Worm (Caenorhabditis elegans) whole organism, early embryonic: Measurements from ENCODE around the gene K12H6.10.

Experiments used
- B0310.2 ChIP-seq: sonication (generic microtip); optimal IDR thresholded peaks from 2 replicates; lab custom pipeline; 2016; ENCODE audit warnings: mild to moderate bottlenecking, missing genetic modification characterization, missing compliant biosample characterization
- F13C5.2 ChIP-seq: sonication (generic microtip); optimal IDR thresholded peaks from 2 replicates; lab custom pipeline; 2017; ENCODE audit warnings: mild to moderate bottlenecking, missing genetic modification characterization, inconsistent platforms, missing compliant biosample characterization
- aly-1 ChIP-seq: sonication (generic microtip); optimal IDR thresholded peaks from 2 replicates; lab custom pipeline; 2016; ENCODE audit warnings: missing genetic modification characterization, missing compliant biosample characterization
- ama-1 ChIP-seq: fragments of 150-350 bp; optimal IDR thresholded peaks from 2 replicates; lab custom pipeline; 2014
- ceh-13 ChIP-seq: fragments of 200-800 bp; sonication (Bioruptor generic); optimal IDR thresholded peaks from 2 replicates; lab custom pipeline; 2018; ENCODE audit warnings: mild to moderate bottlenecking, missing genetic modification characterization, missing compliant biosample characterization
- ceh-36 ChIP-seq: sonication (generic microtip); optimal IDR thresholded peaks from 2 replicates; lab custom pipeline; 2016; ENCODE audit warnings: missing genetic modification characterization, inconsistent platforms, missing compliant biosample characterization
- ets-7 ChIP-seq: sonication (generic microtip); optimal IDR thresholded peaks from 2 replicates; lab custom pipeline; 2016; ENCODE audit warnings: missing genotype, missing genetic modification characterization, missing compliant biosample characterization
- flt-1 ChIP-seq: fragments of 200-800 bp; sonication (Bioruptor generic); IDR thresholded peaks from 2 replicates; pipeline ENCODE4 v1.3.6; 2022; ENCODE audit warnings: missing genetic modification characterization, missing compliant biosample characterization
- hmbx-1 ChIP-seq: sonication (generic microtip); optimal IDR thresholded peaks from 2 replicates; lab custom pipeline; 2016; ENCODE audit warnings: mild to moderate bottlenecking, missing genetic modification characterization, missing compliant biosample characterization
- hmg-4 ChIP-seq: fragments of 200-800 bp; sonication (Bioruptor generic); optimal IDR thresholded peaks from 2 replicates; lab custom pipeline; 2018; ENCODE audit warnings: mild to moderate bottlenecking, missing genetic modification characterization, missing compliant biosample characterization
- hnd-1 ChIP-seq: sonication (generic microtip); optimal IDR thresholded peaks from 2 replicates; lab custom pipeline; 2016; ENCODE audit warnings: missing genetic modification characterization, missing compliant biosample characterization
- pes-1 ChIP-seq: fragments of 200-800 bp; sonication (Bioruptor generic); IDR thresholded peaks from 2 replicates; pipeline ENCODE4 v1.3.6; 2022; ENCODE audit warnings: missing genetic modification reagents, missing genetic modification characterization, missing compliant biosample characterization
- scrt-1 ChIP-seq: fragments of 200-800 bp; sonication (Bioruptor generic); IDR thresholded peaks from 2 replicates; pipeline ENCODE4 v1.3.6; 2022; ENCODE audit warnings: missing genetic modification characterization, missing compliant biosample characterization
- sea-1 ChIP-seq: fragments of 200-800 bp; sonication (Bioruptor generic); conservative IDR thresholded peaks from 2 replicates; pipeline ENCODE4 v1.3.6; 2022; ENCODE audit warnings: missing genetic modification characterization, missing compliant biosample characterization
- tbx-11 ChIP-seq: fragments of 200-800 bp; sonication (Bioruptor generic); IDR thresholded peaks from 2 replicates; pipeline ENCODE4 v1.3.6; 2022; ENCODE audit warnings: missing genetic modification characterization, missing compliant biosample characterization
- tbx-37 ChIP-seq: fragments of 200-800 bp; sonication (Bioruptor generic); conservative IDR thresholded peaks from 2 replicates; pipeline ENCODE4 v1.3.6; 2022; ENCODE audit warnings: missing genetic modification reagents, missing genetic modification characterization, missing compliant biosample characterization
- tra-4 ChIP-seq: sonication (generic microtip); optimal IDR thresholded peaks from 2 replicates; lab custom pipeline; 2017; ENCODE audit warnings: missing genetic modification characterization, missing compliant biosample characterization

The K12H6.10 gene

ce11 chrII:2797951-2798350 lies 24.7 kb upstream of the K12H6.10 start:
- TF ChIP-seq hnd-1 (tag; lab: Kevin White, UChicago), result no peak
- no peak for TF ChIP-seq ets-7
- no peak for TF ChIP-seq F13C5.2 (tag; lab: Kevin White, UChicago)
- no peak for TF ChIP-seq ceh-36 (tag; lab: Kevin White, UChicago)
- TF ChIP-seq tbx-37, result no peak
- no peak for TF ChIP-seq tbx-11 (GFP tag; lab: Robert Waterston, UW)
- no peak for TF ChIP-seq ama-1 (lab: Kevin White, UChicago)
- no peak for TF ChIP-seq flt-1 (GFP tag; lab: Robert Waterston, UW)

- TF ChIP-seq scrt-1 (GFP tag; lab: Robert Waterston, UW) (no peak), B0310.2 (tag; lab: Kevin White, UChicago) (no peak), tbx-37 (no peak), hnd-1 (tag; lab: Kevin White, UChicago) (no peak), tra-4 (tag; lab: Kevin White, UChicago) (no peak), aly-1 (tag; lab: Kevin White, UChicago) (no peak), tbx-11 (GFP tag; lab: Robert Waterston, UW) (no peak), ama-1 (lab: Kevin White, UChicago) (no peak), ceh-13 (GFP tag; lab: Kevin White, UChicago) (no peak), hmbx-1 (tag; lab: Kevin White, UChicago) (no peak), hmg-4 (no peak)
Measured at ce11 chrII:2800550-2801233, 22.0 kb upstream of the K12H6.10 start, which contains the start of gene nhr-119. nhr-119 (minus strand) TSS chrII:2800600.

- no peak for TF ChIP-seq tbx-11 (GFP tag; lab: Robert Waterston, UW)
- TF ChIP-seq ets-7, result no peak
- no peak for TF ChIP-seq hmbx-1 (tag; lab: Kevin White, UChicago)
- TF ChIP-seq scrt-1 (GFP tag; lab: Robert Waterston, UW), result no peak
- TF ChIP-seq B0310.2 (tag; lab: Kevin White, UChicago), result no peak
- TF ChIP-seq tbx-37, result no peak
- TF ChIP-seq ceh-36 (tag; lab: Kevin White, UChicago), result no peak
- no peak for TF ChIP-seq ceh-13 (GFP tag; lab: Kevin White, UChicago)
- no peak for TF ChIP-seq hmg-4
- TF ChIP-seq hnd-1 (tag; lab: Kevin White, UChicago), result no peak
- TF ChIP-seq aly-1 (tag; lab: Kevin White, UChicago), result no peak
- TF ChIP-seq ama-1 (lab: Kevin White, UChicago), result no peak
Measured at ce11 chrII:2801764-2802163, 20.9 kb upstream of the K12H6.10 start.

ce11 chrII:2802804-2803586 lies 19.7 kb upstream of the K12H6.10 start:
- TF ChIP-seq F13C5.2 (tag; lab: Kevin White, UChicago), result no peak
- no peak for TF ChIP-seq B0310.2 (tag; lab: Kevin White, UChicago)
- TF ChIP-seq tra-4 (tag; lab: Kevin White, UChicago), result no peak
- no peak for TF ChIP-seq scrt-1 (GFP tag; lab: Robert Waterston, UW)
- TF ChIP-seq tbx-11 (GFP tag; lab: Robert Waterston, UW), result no peak
- no peak for TF ChIP-seq ama-1 (lab: Kevin White, UChicago)
- TF ChIP-seq ets-7, result no peak
- TF ChIP-seq aly-1 (tag; lab: Kevin White, UChicago), result no peak
- TF ChIP-seq pes-1 (GFP tag; lab: Robert Waterston, UW), result no peak

- no peak for TF ChIP-seq hnd-1 (tag; lab: Kevin White, UChicago)
- TF ChIP-seq aly-1 (tag; lab: Kevin White, UChicago), result no peak
- no peak for TF ChIP-seq B0310.2 (tag; lab: Kevin White, UChicago)
- no peak for TF ChIP-seq pes-1 (GFP tag; lab: Robert Waterston, UW)
- TF ChIP-seq ets-7, result no peak
- TF ChIP-seq flt-1 (GFP tag; lab: Robert Waterston, UW), result no peak
- no peak for TF ChIP-seq tra-4 (tag; lab: Kevin White, UChicago)
- no peak for TF ChIP-seq scrt-1 (GFP tag; lab: Robert Waterston, UW)
- TF ChIP-seq hmg-4, result no peak
- TF ChIP-seq tbx-37, result no peak
- no peak for TF ChIP-seq tbx-11 (GFP tag; lab: Robert Waterston, UW)
- no peak for TF ChIP-seq ama-1 (lab: Kevin White, UChicago)
- TF ChIP-seq F13C5.2 (tag; lab: Kevin White, UChicago), result no peak
- no peak for TF ChIP-seq ceh-13 (GFP tag; lab: Kevin White, UChicago)
Measured at ce11 chrII:2804245-2804644, 18.4 kb upstream of the K12H6.10 start.

- TF ChIP-seq scrt-1 (GFP tag; lab: Robert Waterston, UW), result no peak
- no peak for TF ChIP-seq flt-1 (GFP tag; lab: Robert Waterston, UW)
- no peak for TF ChIP-seq tbx-11 (GFP tag; lab: Robert Waterston, UW)
- no peak for TF ChIP-seq pes-1 (GFP tag; lab: Robert Waterston, UW)
- no peak for TF ChIP-seq ets-7
- TF ChIP-seq ama-1 (lab: Kevin White, UChicago), result no peak
- TF ChIP-seq ceh-36 (tag; lab: Kevin White, UChicago), result no peak
- no peak for TF ChIP-seq aly-1 (tag; lab: Kevin White, UChicago)
- no peak for TF ChIP-seq F13C5.2 (tag; lab: Kevin White, UChicago)
- no peak for TF ChIP-seq B0310.2 (tag; lab: Kevin White, UChicago)
- TF ChIP-seq sea-1, result no peak
- TF ChIP-seq ceh-13 (GFP tag; lab: Kevin White, UChicago), result no peak
Measured at ce11 chrII:2804949-2805348, 17.7 kb upstream of the K12H6.10 start.

- TF ChIP-seq tbx-11 (GFP tag; lab: Robert Waterston, UW), result no peak
- no peak for TF ChIP-seq hmbx-1 (tag; lab: Kevin White, UChicago)
- TF ChIP-seq ama-1 (lab: Kevin White, UChicago), result no peak
- no peak for TF ChIP-seq ceh-13 (GFP tag; lab: Kevin White, UChicago)
- TF ChIP-seq scrt-1 (GFP tag; lab: Robert Waterston, UW), result no peak
- no peak for TF ChIP-seq hnd-1 (tag; lab: Kevin White, UChicago)
- TF ChIP-seq tra-4 (tag; lab: Kevin White, UChicago), result no peak
- no peak for TF ChIP-seq F13C5.2 (tag; lab: Kevin White, UChicago)
- TF ChIP-seq tbx-37, result no peak
Measured at ce11 chrII:2805566-2805965, 17.1 kb upstream of the K12H6.10 start.
